Worm (Caenorhabditis elegans) whole organism, L3 larva: Measurements from ENCODE around the gene hpo-39.

Experiments
- ZK546.5 ChIP-seq: sonication (generic microtip); optimal IDR thresholded peaks from 2 replicates; lab custom pipeline; 2017; ENCODE audit warnings: missing biosample characterization, missing genetic modification characterization
- ama-1 ChIP-seq: fragments of 150-350 bp; optimal IDR thresholded peaks from 2 replicates; lab custom pipeline; 2018
- ceh-16 ChIP-seq: sonication (generic microtip); optimal IDR thresholded peaks from 2 replicates; lab custom pipeline; 2017; ENCODE audit warnings: missing biosample characterization, missing genetic modification characterization
- ceh-82 ChIP-seq: fragments of 150-350 bp; optimal IDR thresholded peaks from 2 replicates; lab custom pipeline; 2014; ENCODE audit warnings: missing biosample characterization, missing genetic modification characterization
- egl-27 ChIP-seq: sonication (generic microtip); optimal IDR thresholded peaks from 4 replicates; lab custom pipeline; 2017; ENCODE audit warnings: missing biosample characterization, missing genetic modification reagents, missing genetic modification characterization
- elt-1 ChIP-seq: fragments of 150-350 bp; optimal IDR thresholded peaks from 2 replicates; lab custom pipeline; 2014; ENCODE audit warnings: missing biosample characterization, missing genetic modification characterization
- elt-2 ChIP-seq: sonication (generic microtip); optimal IDR thresholded peaks from 2 replicates; lab custom pipeline; 2016; ENCODE audit warnings: missing genetic modification reagents, mild to moderate bottlenecking, missing genetic modification characterization, missing compliant biosample characterization
- elt-3 ChIP-seq, 3 experiments: fragments of 150-350 bp in 1 of 3; sonication (generic microtip) in 2 of 3; optimal IDR thresholded peaks; 2 replicates in 2 of 3; 4 replicates in 1 of 3; lab custom pipeline; 2014 to 2017; ENCODE audit warnings: missing biosample characterization in 3 of 3, missing genetic modification characterization in 3 of 3
- fkh-10 ChIP-seq: sonication (generic microtip); optimal IDR thresholded peaks from 2 replicates; lab custom pipeline; 2017; ENCODE audit warnings: missing biosample characterization, missing genetic modification reagents, missing genetic modification characterization
- fkh-2 ChIP-seq: fragments of 150-350 bp; optimal IDR thresholded peaks from 2 replicates; lab custom pipeline; 2014; ENCODE audit warnings: missing biosample characterization, missing genetic modification reagents, missing genetic modification characterization
- fos-1 ChIP-seq: fragments of 150-350 bp; optimal IDR thresholded peaks from 2 replicates; lab custom pipeline; 2014; ENCODE audit warnings: missing biosample characterization, missing genetic modification characterization
- jun-1 ChIP-seq: fragments of 150-350 bp; optimal IDR thresholded peaks from 2 replicates; lab custom pipeline; 2014; ENCODE audit warnings: missing biosample characterization, missing genetic modification reagents, missing genetic modification characterization
- lin-15B ChIP-seq: fragments of 150-350 bp; optimal IDR thresholded peaks from 2 replicates; lab custom pipeline; 2014; ENCODE audit warnings: missing biosample characterization, missing genetic modification characterization
- lin-39 ChIP-seq: fragments of 150-350 bp; optimal IDR thresholded peaks from 2 replicates; lab custom pipeline; 2018; ENCODE audit warnings: missing biosample characterization, missing genetic modification reagents, missing genetic modification characterization
- mml-1 ChIP-seq: fragments of 150-350 bp; sonication (generic microtip); optimal IDR thresholded peaks from 3 replicates; lab custom pipeline; 2014; ENCODE audit warnings: missing biosample characterization, missing genetic modification characterization
- nfya-1 ChIP-seq: sonication (generic microtip); optimal IDR thresholded peaks from 2 replicates; lab custom pipeline; 2017; ENCODE audit warnings: missing genetic modification characterization, mild to moderate bottlenecking, missing compliant biosample characterization, antibody characterized with exemption, moderate library complexity; ENCODE audit not compliant: insufficient read depth
- nhr-11 ChIP-seq: fragments of 150-350 bp; optimal IDR thresholded peaks from 2 replicates; lab custom pipeline; 2014; ENCODE audit warnings: missing biosample characterization, missing genetic modification characterization
- nhr-12 ChIP-seq: fragments of 150-350 bp; optimal IDR thresholded peaks from 2 replicates; lab custom pipeline; 2014; ENCODE audit warnings: missing biosample characterization, missing genetic modification characterization
- nhr-23 ChIP-seq: fragments of 150-350 bp; optimal IDR thresholded peaks from 2 replicates; lab custom pipeline; 2014; ENCODE audit warnings: missing biosample characterization, missing genetic modification reagents, missing genetic modification characterization
- nhr-237 ChIP-seq: fragments of 150-350 bp; optimal IDR thresholded peaks from 2 replicates; lab custom pipeline; 2014; ENCODE audit warnings: missing biosample characterization, missing genetic modification characterization
- nhr-25 ChIP-seq: sonication (generic microtip); optimal IDR thresholded peaks from 2 replicates; lab custom pipeline; 2017; ENCODE audit warnings: missing biosample characterization, missing genetic modification characterization
- nhr-67 ChIP-seq: fragments of 150-350 bp; optimal IDR thresholded peaks from 2 replicates; lab custom pipeline; 2014; ENCODE audit warnings: missing biosample characterization, missing genetic modification characterization
- sea-2 ChIP-seq: fragments of 150-350 bp; sonication (generic microtip); optimal IDR thresholded peaks from 4 replicates; lab custom pipeline; 2014; ENCODE audit warnings: missing biosample characterization, missing genetic modification reagents, missing genetic modification characterization
- skn-1 ChIP-seq: fragments of 150-350 bp; optimal IDR thresholded peaks from 2 replicates; lab custom pipeline; 2014; ENCODE audit warnings: missing biosample characterization, missing genetic modification characterization
- tbx-2 ChIP-seq: sonication (generic microtip); optimal IDR thresholded peaks from 2 replicates; lab custom pipeline; 2016; ENCODE audit warnings: mild to moderate bottlenecking, missing genetic modification characterization, missing compliant biosample characterization
- unc-62 ChIP-seq: fragments of 150-350 bp; sonication (generic microtip); optimal IDR thresholded peaks from 4 replicates; lab custom pipeline; 2014; ENCODE audit warnings: missing biosample characterization, missing genetic modification reagents, missing genetic modification characterization
- zag-1 ChIP-seq: fragments of 150-350 bp; optimal IDR thresholded peaks from 2 replicates; lab custom pipeline; 2014; ENCODE audit warnings: missing biosample characterization, missing genetic modification characterization

hpo-39 gene

DNA sequence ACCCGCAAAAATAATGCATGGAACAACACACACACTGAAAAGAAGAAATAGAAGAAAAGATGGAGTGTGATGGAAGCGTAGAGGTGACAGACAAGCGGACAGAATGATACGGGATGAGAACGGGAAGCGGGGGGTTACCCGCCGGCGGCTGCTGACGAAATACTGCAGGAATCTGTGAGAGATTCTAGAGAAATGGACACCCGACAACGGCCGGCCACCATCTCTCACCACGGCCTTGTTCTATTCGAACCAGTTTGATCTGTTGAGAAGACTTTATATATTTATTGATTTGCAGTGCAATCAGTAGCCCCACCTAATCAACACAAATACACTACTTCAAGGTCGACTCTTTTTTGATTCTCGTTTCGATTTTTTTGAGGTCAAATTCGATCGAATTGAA lies 23.3 kb downstream of the hpo-39 start (continued):
- TF ChIP-seq lin-39 (tag; lab: Kevin White, UChicago) (peak; percentile 43), ceh-16 (tag; lab: Kevin White, UChicago) (no peak)

DNA sequence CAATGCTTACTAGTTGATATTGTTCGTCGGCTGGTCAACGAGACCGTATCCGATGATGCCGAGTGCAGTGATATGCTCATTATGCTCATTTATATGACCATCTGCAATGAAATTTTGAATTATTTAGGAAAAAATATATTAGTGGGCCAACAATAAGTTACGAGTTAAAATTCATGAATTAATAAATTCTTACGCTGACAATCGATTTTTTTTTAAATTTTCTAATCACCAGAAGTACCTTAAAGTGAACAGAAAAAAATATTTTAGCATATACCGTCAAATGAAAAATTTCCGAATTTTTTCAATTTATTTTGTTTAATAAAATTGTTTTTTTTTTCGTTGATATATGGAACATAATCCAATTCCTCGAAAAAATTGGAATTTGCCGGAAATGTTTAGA lies 24.5 kb downstream of the hpo-39 start, which contains the start of gene sos-1:
Gene sos-1 (minus strand): TSS at position 101 of the 400 bp plus-strand sequence.
- TF ChIP-seq nfya-1, result no peak
- TF ChIP-seq zag-1 (tag; lab: Kevin White, UChicago), result no peak
- no peak for TF ChIP-seq ceh-82 (tag; lab: Kevin White, UChicago)
- TF ChIP-seq nhr-25 (tag; lab: Kevin White, UChicago), result no peak

DNA sequence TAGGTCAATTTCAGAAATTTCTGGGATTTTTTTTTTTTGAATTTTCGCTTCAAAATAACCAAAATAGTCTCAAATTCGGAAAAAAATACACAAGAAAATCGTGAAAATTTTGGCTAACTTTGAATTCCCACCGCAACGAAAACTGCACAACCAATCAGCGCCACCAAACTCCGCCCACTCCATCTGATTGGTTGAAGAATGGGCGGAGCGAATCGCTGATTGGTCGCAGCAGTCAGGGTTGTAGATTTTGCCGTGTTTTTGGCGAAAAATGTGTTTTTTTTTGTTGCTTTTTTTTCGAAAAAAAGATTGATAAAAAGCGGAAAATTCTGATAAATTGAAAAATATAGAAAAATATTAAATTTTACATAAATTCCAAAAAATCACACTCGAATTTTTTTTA lies 26.9 kb downstream of the hpo-39 start:
- TF ChIP-seq nfya-1, result peak; percentile 90
- TF ChIP-seq fkh-2 (tag; lab: Kevin White, UChicago), result no peak
- TF ChIP-seq tbx-2 (tag; lab: Kevin White, UChicago), result no peak
- no peak for TF ChIP-seq mml-1 (tag; lab: Kevin White, UChicago)
- no peak for TF ChIP-seq elt-3 (tag; optimal IDR thresholded peaks at IDR 0.05; lab: Kevin White, UChicago)

DNA sequence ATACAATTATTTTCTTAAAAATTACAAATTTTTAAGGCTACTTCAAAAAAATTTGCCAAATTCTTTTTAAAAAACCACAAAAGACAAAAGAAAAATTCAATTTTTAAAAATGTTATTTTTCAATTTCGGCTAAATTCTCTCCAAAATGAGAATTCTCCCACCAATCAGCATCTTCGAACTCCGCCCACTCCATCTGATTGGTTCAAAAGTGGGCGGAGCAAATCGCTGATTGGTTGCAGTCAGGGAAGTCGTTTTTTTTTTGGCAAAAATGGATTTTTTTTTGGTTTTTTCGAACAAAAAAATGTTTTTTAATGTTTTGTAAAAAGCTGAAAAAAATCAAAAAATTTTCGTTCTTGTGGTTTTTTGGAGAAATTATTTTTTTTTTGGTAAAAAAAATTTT lies 33.9 kb downstream of the hpo-39 start:
- TF ChIP-seq ama-1 (lab: Kevin White, UChicago), result no peak
- peak; percentile 99 for TF ChIP-seq nfya-1
- TF ChIP-seq, all 47 proteins: peak for 1

DNA sequence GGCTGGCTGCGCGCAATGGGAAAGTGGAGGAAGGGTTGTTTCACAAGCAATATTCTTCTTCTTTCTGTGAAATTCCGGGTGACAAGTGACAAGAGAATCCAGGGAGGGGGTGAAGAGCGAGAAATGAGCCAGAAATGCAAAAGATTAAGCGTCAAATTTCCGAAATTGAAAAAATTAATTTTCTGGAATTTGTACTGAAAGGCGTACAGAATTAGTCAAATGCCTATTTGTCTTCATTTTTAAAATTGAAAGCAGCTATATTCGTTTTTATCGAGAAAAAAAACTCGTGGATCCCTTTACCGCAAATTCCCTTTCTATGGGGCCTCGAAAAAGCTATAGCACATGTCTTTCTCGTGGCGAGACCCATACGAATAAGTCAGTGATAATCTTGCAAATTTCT lies 38.0 kb downstream of the hpo-39 start:
- TF ChIP-seq fos-1 (tag; lab: Kevin White, UChicago) (no peak), nhr-67 (no peak), nhr-11 (tag; lab: Kevin White, UChicago) (no peak), unc-62 (GFP tag; lab: Kevin White, UChicago) (no peak), ceh-82 (tag; lab: Kevin White, UChicago) (no peak), ZK546.5 (no peak)

DNA sequence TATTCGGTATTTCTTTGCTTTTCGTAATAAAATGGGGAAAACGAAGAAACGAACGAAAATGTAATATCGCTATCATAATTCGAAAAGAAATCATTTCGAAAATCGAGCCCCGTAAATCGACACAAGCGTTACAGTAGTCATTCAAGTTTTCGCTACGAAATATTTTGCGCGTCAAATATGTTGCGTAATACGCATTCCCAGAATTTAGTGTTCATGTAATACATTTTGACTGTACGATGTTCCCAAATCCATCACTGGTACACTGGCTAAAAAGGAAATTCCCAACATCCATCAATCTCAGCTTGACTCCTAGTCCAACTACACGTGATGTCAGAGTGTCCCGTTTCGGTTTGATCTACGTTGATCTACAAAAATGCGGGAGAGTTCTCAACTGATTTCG lies 45.8 kb downstream of the hpo-39 start:
- no peak for TF ChIP-seq sea-2 (GFP tag; lab: Kevin White, UChicago)
- TF ChIP-seq skn-1 (tag; lab: Kevin White, UChicago), result no peak
- no peak for TF ChIP-seq egl-27
- TF ChIP-seq jun-1 (tag; lab: Kevin White, UChicago), result no peak
- TF ChIP-seq nhr-67, result no peak
- no peak for TF ChIP-seq elt-1 (tag; lab: Kevin White, UChicago)
- no peak for TF ChIP-seq nhr-237 (tag; lab: Kevin White, UChicago)
- TF ChIP-seq ceh-82 (tag; lab: Kevin White, UChicago), result no peak
- TF ChIP-seq, all 47 proteins: peak for 0

DNA sequence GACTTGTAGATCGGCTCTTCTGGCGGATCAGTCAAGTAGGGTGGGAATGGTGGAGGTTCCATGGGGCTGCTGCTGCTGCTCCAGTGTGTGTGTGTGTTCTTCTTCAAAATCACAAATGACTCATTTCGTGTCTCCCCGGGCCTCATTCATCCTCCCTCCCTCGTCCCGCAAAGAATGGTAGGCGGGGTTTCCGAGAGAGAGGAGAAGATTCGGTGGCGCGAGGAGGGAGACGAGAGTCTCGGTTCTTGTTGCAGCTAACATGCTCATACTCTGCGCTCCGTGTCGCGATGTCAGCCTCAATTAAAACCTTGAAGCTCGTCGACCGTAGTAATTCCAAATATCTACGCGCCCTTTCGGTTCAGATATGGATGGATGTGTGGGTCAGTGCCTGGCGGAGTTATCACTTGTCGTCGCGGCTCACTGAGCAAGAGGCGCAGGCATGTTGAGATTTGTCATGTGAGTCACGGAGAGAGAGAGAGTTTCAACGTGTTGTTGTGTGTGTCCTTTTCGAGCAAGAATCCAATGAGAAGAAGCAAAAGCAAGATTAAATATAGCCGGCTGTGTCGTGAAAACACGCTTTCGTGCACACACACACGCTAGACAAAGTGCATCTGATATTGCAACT lies 46.8 kb downstream of the hpo-39 start:
- TF ChIP-seq nfya-1 (no peak), lin-39 (tag; lab: Kevin White, UChicago) (peak; percentile 37), nhr-12 (tag; lab: Kevin White, UChicago) (no peak)

DNA sequence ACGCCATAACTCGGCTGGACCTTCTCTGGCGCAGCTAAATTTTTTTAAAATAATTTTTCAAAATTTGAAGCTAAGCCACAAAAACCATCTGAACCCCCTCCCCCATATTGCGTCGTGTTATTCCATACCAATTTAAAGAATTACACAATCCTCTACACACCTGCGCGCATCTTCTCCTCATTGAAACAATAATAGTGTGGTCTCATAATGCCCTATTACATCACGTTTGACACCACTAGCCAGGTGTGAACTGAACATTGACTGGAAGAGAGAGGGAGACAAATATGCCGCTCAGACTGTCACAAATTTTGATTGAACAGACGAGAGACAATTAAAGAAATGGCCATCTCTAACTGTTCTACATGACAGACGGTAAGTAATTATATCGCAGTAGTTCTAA lies 48.2 kb downstream of the hpo-39 start:
- no peak for TF ChIP-seq unc-62 (GFP tag; lab: Kevin White, UChicago)
- TF ChIP-seq fkh-2 (tag; lab: Kevin White, UChicago), result no peak
- TF ChIP-seq nhr-23 (tag; lab: Kevin White, UChicago), result no peak

DNA sequence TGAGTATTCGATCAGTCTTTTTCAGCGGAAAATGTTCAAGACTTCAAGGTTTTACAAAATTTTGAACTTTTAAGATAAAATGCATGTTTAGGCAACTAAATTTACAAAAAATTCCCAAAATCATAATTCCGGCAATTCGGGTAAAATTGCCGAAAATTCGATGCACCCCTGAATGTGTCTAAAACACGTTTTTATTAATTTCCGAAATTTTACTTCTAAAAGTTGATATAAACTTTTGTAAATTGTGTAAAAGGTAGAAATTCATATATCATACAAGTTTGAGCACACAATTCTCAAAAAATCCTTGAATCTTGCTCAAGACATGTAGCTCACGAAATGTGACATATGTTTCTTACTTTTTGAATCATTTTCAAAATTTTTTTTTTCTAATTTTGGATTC lies 48.6 kb downstream of the hpo-39 start:
- no peak for TF ChIP-seq fkh-10 (GFP tag; lab: Kevin White, UChicago)
- no peak for TF ChIP-seq ceh-16 (tag; lab: Kevin White, UChicago)
- no peak for TF ChIP-seq fos-1 (tag; lab: Kevin White, UChicago)
- TF ChIP-seq lin-15B (tag; lab: Kevin White, UChicago), result no peak
- TF ChIP-seq elt-2 (tag; lab: Kevin White, UChicago), result no peak
